Fruit fly (Drosophila melanogaster) S2 (cell line): ENCODE data around the gene CG14537.

Experiments used
- CG8478 ChIP-seq: fragments of >200 bp; optimal IDR thresholded peaks from 2 replicates; lab custom pipeline; 2018
- CTCF ChIP-seq, 2 experiments: fragments of >200 bp; optimal IDR thresholded peaks; 2 replicates each; lab custom pipeline; 2018

DNA sequence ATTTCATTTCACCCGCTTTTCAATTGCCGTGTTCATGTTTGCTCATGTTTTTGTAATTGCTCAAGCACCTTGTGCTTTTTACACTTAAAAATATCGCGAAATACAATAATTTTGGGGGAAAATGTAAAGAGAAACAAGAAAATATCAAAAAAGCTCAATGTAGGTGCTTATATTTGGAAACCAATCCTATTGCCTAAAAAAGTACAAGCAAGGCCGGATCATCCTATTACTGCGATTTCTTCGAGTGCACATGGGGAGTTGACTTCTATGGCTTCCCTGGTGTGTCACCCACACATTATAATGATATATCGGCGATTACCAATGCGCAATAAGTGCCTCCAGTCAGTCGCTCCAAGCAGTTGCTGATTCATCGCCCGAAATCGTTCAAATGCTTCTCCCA, 992 bp downstream of the CG14537 start:
- TF ChIP-seq CG8478 (no peak), CTCF (optimal IDR thresholded peaks at IDR 0.05; lab: Kevin White, UChicago) (no peak)
